Worm (Caenorhabditis elegans) whole organism, late embryonic: ENCODE results near the gene F58E1.13.

Experiments used
- dmd-4 ChIP-seq: sonication (generic microtip); optimal IDR thresholded peaks from 2 replicates; lab custom pipeline; 2016; ENCODE audit warnings: borderline replicate concordance, missing genetic modification characterization, missing compliant biosample characterization
- elt-2 ChIP-seq: sonication (generic microtip); optimal IDR thresholded peaks from 2 replicates; lab custom pipeline; 2016; ENCODE audit warnings: missing genetic modification reagents, missing genetic modification characterization, missing compliant biosample characterization
- ets-4 ChIP-seq: sonication (generic microtip); optimal IDR thresholded peaks from 2 replicates; lab custom pipeline; 2016; ENCODE audit warnings: missing genetic modification characterization, missing compliant biosample characterization
- nhr-11 ChIP-seq: fragments of 150-350 bp; optimal IDR thresholded peaks from 2 replicates; lab custom pipeline; 2014; ENCODE audit warnings: missing biosample characterization, missing genetic modification characterization
- odd-2 ChIP-seq: sonication (generic microtip); optimal IDR thresholded peaks from 2 replicates; lab custom pipeline; 2017; ENCODE audit warnings: antibody characterized with exemption, mild to moderate bottlenecking, missing genetic modification characterization, missing compliant biosample characterization
- pha-2 ChIP-seq: sonication (generic microtip); optimal IDR thresholded peaks from 2 replicates; lab custom pipeline; 2017; ENCODE audit warnings: mild to moderate bottlenecking, missing genetic modification characterization, missing compliant biosample characterization
- rnt-1 ChIP-seq: sonication (generic microtip); optimal IDR thresholded peaks from 2 replicates; lab custom pipeline; 2016; ENCODE audit warnings: missing genetic modification characterization, missing compliant biosample characterization
- sox-4 ChIP-seq: sonication (generic microtip); optimal IDR thresholded peaks from 2 replicates; lab custom pipeline; 2017; ENCODE audit warnings: mild to moderate bottlenecking, missing genetic modification characterization, inconsistent platforms, missing compliant biosample characterization
- tbx-2 ChIP-seq: sonication (generic microtip); optimal IDR thresholded peaks from 2 replicates; lab custom pipeline; 2016; ENCODE audit warnings: missing genetic modification characterization, missing compliant biosample characterization

DNA sequence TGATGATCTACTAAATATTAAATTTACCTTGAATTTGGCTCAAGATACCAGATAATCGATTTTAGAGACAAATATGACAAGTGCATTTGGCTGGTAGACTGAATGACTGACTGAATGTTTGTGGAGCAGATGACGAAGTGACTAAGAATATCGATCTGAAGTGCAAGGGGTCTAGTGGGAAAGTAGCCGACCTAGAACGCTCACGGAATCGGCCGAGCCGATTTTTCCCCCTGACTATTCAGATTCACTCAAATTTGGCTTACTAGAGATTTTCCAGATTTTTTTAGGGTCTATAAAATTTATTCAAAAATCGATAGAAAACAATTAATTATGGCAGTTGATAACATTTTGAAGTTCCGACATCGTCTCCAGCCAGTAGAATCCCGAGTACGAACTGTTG, 1.1 kb downstream of the F58E1.13 start, which contains the start of gene fbxc-26:
- TF ChIP-seq tbx-2, result no peak
- TF ChIP-seq elt-2 (tag; lab: Kevin White, UChicago), result no peak
- no peak for TF ChIP-seq pha-2
- TF ChIP-seq sox-4 (tag; lab: Kevin White, UChicago), result no peak
- no peak for TF ChIP-seq rnt-1 (tag; lab: Kevin White, UChicago)
- no peak for TF ChIP-seq odd-2 (tag; lab: Kevin White, UChicago)
- no peak for TF ChIP-seq nhr-11
- no peak for TF ChIP-seq ets-4 (tag; lab: Kevin White, UChicago)
- no peak for TF ChIP-seq dmd-4 (tag; lab: Kevin White, UChicago)
